Worm (Caenorhabditis elegans) whole organism, midembryonic: ENCODE data around the gene F58B4.5.

Experiments used
- T22C8.4 ChIP-seq: fragments of 200-800 bp; sonication (Bioruptor generic); IDR thresholded peaks from 2 replicates; pipeline ENCODE4 v1.3.6; 2022; ENCODE audit warnings: missing genetic modification characterization, missing compliant biosample characterization
- cog-1 ChIP-seq: sonication (generic microtip); optimal IDR thresholded peaks from 2 replicates; lab custom pipeline; 2016; ENCODE audit warnings: missing genetic modification characterization, missing compliant biosample characterization
- flt-1 ChIP-seq: fragments of 200-800 bp; sonication (Bioruptor generic); IDR thresholded peaks from 2 replicates; pipeline ENCODE4 v1.3.6; 2022; ENCODE audit warnings: missing genetic modification characterization, missing compliant biosample characterization
- klf-2 ChIP-seq: fragments of 200-800 bp; sonication (Bioruptor generic); conservative IDR thresholded peaks from 2 replicates; pipeline ENCODE4 v1.3.6; 2022; ENCODE audit warnings: missing genetic modification reagents, missing genetic modification characterization, missing compliant biosample characterization
- med-1 ChIP-seq: sonication (generic microtip); optimal IDR thresholded peaks from 2 replicates; lab custom pipeline; 2017; ENCODE audit warnings: missing genetic modification characterization, mild to moderate bottlenecking, missing compliant biosample characterization, antibody characterized with exemption, missing genetic modification reagents; ENCODE audit not compliant: insufficient read depth
- ref-1 ChIP-seq: fragments of 200-800 bp; sonication (Bioruptor generic); conservative IDR thresholded peaks from 2 replicates; pipeline ENCODE4 v1.3.6; 2022; ENCODE audit warnings: missing genetic modification reagents, missing genetic modification characterization, missing compliant biosample characterization
- tab-1 ChIP-seq: fragments of 200-800 bp; sonication (Bioruptor generic); IDR thresholded peaks from 2 replicates; pipeline ENCODE4 v1.3.6; 2022; ENCODE audit warnings: missing genetic modification characterization, missing compliant biosample characterization
- ztf-23 ChIP-seq: fragments of 200-800 bp; sonication (Bioruptor generic); IDR thresholded peaks from 2 replicates; pipeline ENCODE4 v1.3.6; 2022; ENCODE audit warnings: missing genetic modification reagents, missing genetic modification characterization, missing compliant biosample characterization
- ztf-29 ChIP-seq: fragments of 200-800 bp; sonication (Bioruptor generic); IDR thresholded peaks from 2 replicates; pipeline ENCODE4 v1.3.6; 2022; ENCODE audit warnings: missing genetic modification reagents, missing genetic modification characterization, missing compliant biosample characterization

Gene F58B4.5

ce11 chrV:10961448-10961870 lies 29.0 kb downstream of the F58B4.5 start:
- TF ChIP-seq ztf-23: peak; percentile 65
- TF ChIP-seq cog-1 (tag; lab: Kevin White, UChicago): no peak

ce11 chrV:10965501-10965900 lies 33.0 kb downstream of the F58B4.5 start, which contains the start of the genes ctf-4 and eef-1G:
Gene ctf-4, minus strand, starts transcription at chrV:10965539.
Gene eef-1G, plus strand, starts transcription at chrV:10965719.
- TF ChIP-seq flt-1 (GFP tag; lab: Robert Waterston, UW): peak; percentile 69
- TF ChIP-seq med-1 (GFP tag; lab: Kevin White, UChicago): no peak
- TF ChIP-seq klf-2: no peak
- no peak for TF ChIP-seq ztf-29 (GFP tag; lab: Robert Waterston, UW)
- peak; percentile 100 for TF ChIP-seq ztf-23
- TF ChIP-seq ref-1: no peak
- TF ChIP-seq tab-1 (GFP tag; lab: Robert Waterston, UW): no peak
- 0 out of 2 replicates have a peak, but pooled peaks have one; percentile 25 for TF ChIP-seq T22C8.4
- peak; percentile 86 for TF ChIP-seq cog-1 (tag; lab: Kevin White, UChicago)

ce11 chrV:10966874-10967273 lies 34.4 kb downstream of the F58B4.5 start:
- TF ChIP-seq cog-1 (tag; lab: Kevin White, UChicago): no peak
- TF ChIP-seq med-1 (GFP tag; lab: Kevin White, UChicago): no peak
- no peak for TF ChIP-seq klf-2
- TF ChIP-seq ref-1: no peak
- TF ChIP-seq ztf-29 (GFP tag; lab: Robert Waterston, UW): no peak

- TF ChIP-seq med-1 (GFP tag; lab: Kevin White, UChicago) (no peak), klf-2 (no peak), ztf-29 (GFP tag; lab: Robert Waterston, UW) (no peak), tab-1 (GFP tag; lab: Robert Waterston, UW) (no peak), cog-1 (tag; lab: Kevin White, UChicago) (no peak), ref-1 (no peak), ztf-23 (no peak), flt-1 (GFP tag; lab: Robert Waterston, UW) (no peak), T22C8.4 (no peak)
Observed at ce11 chrV:10967594-10968273, 35.2 kb downstream of the F58B4.5 start.

- TF ChIP-seq tab-1 (GFP tag; lab: Robert Waterston, UW) (no peak), med-1 (GFP tag; lab: Kevin White, UChicago) (no peak), ref-1 (no peak), flt-1 (GFP tag; lab: Robert Waterston, UW) (no peak), ztf-29 (GFP tag; lab: Robert Waterston, UW) (no peak), cog-1 (tag; lab: Kevin White, UChicago) (no peak), klf-2 (no peak), T22C8.4 (no peak), ztf-23 (no peak)
Observed at ce11 chrV:10970070-10970469, 37.6 kb downstream of the F58B4.5 start, which contains the start of gene F17C11.22. Gene F17C11.22, minus strand, starts transcription at chrV:10970170.

- TF ChIP-seq klf-2: no peak
- TF ChIP-seq ztf-29 (GFP tag; lab: Robert Waterston, UW): no peak
- no peak for TF ChIP-seq tab-1 (GFP tag; lab: Robert Waterston, UW)
- TF ChIP-seq ztf-23: no peak
- TF ChIP-seq cog-1 (tag; lab: Kevin White, UChicago): no peak
- TF ChIP-seq med-1 (GFP tag; lab: Kevin White, UChicago): no peak
- TF ChIP-seq T22C8.4: no peak
Observed at ce11 chrV:10970930-10971329, 38.4 kb downstream of the F58B4.5 start.

- no peak for TF ChIP-seq T22C8.4
- no peak for TF ChIP-seq med-1 (GFP tag; lab: Kevin White, UChicago)
Observed at ce11 chrV:10975091-10975490, 42.6 kb downstream of the F58B4.5 start.

- TF ChIP-seq med-1 (GFP tag; lab: Kevin White, UChicago): no peak
Observed at ce11 chrV:10981113-10981512, 48.6 kb downstream of the F58B4.5 start, which contains the start of gene fig-1. Gene fig-1, minus strand, starts transcription at chrV:10981213.
